Fruit fly (Drosophila melanogaster): Measurements from ENCODE around the gene Cftr.

Cftr gene

DNA sequence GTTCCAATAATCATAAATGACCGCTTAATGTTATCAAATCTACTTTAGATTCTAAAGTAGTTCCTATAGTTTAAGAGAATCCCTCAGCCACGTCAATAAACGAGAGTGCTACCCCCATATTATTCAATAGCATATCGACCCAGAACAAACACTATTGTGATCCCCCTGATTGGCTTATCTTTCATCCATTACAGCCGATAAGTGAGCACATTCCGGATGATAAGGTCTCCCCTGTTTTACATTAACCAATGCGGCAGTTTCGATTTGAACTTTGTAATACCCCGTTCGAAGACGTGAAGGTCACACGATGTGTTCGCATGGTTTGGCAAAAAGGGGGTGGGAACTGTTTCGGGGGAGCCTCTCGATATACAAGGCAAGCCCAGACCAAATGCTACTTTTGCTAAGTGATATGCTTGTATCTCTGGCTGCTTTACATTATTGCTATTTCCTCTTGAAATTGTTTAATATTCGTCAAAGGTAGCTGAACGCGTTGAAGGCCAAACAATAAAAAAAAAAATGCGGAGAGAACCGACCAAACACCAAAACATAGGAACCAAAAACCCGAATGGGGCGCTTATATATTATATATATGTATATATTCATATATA lies 20.6 kb upstream of the Cftr start:
- TF ChIP-seq gro (GFP tag; optimal IDR thresholded peaks at IDR 0.05): peak; percentile 7
- peak; percentile 83 for TF ChIP-seq sug (tag; optimal IDR thresholded peaks at IDR 0.05)
- peak; percentile 10; the same call in 1 of the 2 replicates for TF ChIP-seq gsb (GFP tag; IDR thresholded peaks at IDR 0.05)
- TF ChIP-seq Dbx (GFP tag; IDR thresholded peaks at IDR 0.05): peak; percentile 27; the same call in 1 of the 3 replicates
- TF ChIP-seq chn (GFP tag; optimal IDR thresholded peaks at IDR 0.05): no peak
- TF ChIP-seq CG34376 (GFP tag; optimal IDR thresholded peaks at IDR 0.05): peak; percentile 73
- peak; percentile 77 for TF ChIP-seq CG12769 (tag; optimal IDR thresholded peaks at IDR 0.05)
- TF ChIP-seq ftz-f1 (GFP tag; optimal IDR thresholded peaks at IDR 0.05): peak; percentile 82
- TF ChIP-seq ci (GFP tag; IDR thresholded peaks at IDR 0.05): no peak
- TF ChIP-seq CG34224 (GFP tag; IDR thresholded peaks at IDR 0.05; ENCODE audit: partially characterized antibody): no peak
- TF ChIP-seq lmd (GFP tag; IDR thresholded peaks at IDR 0.05): no peak
- no peak for TF ChIP-seq cg (GFP tag; optimal IDR thresholded peaks at IDR 0.05)
- TF ChIP-seq CG1233 (GFP tag; optimal IDR thresholded peaks at IDR 0.05): peak; percentile 2
- TF ChIP-seq CG6813 (GFP tag; optimal IDR thresholded peaks at IDR 0.05): peak; percentile 8
- TF ChIP-seq chinmo (GFP tag; IDR thresholded peaks at IDR 0.05; ENCODE audit: partially characterized antibody): peak; percentile 68; the same call in 2 of the 4 replicates
- TF ChIP-seq Rfx (GFP tag; IDR thresholded peaks at IDR 0.05): 0 out of 2 replicates have a peak, but pooled peaks have one; percentile 13
- TF ChIP-seq crc (GFP tag; optimal IDR thresholded peaks at IDR 0.05): no peak
- TF ChIP-seq GATAe (GFP tag; conservative IDR thresholded peaks at IDR 0.05): 0 out of 2 replicates have a peak, but pooled peaks have one; percentile 38
- no peak for TF ChIP-seq Deaf1 (tag; optimal IDR thresholded peaks at IDR 0.05)
- no peak for TF ChIP-seq wek (GFP tag; optimal IDR thresholded peaks at IDR 0.05)
- TF ChIP-seq CG13296 (GFP tag; optimal IDR thresholded peaks at IDR 0.05): peak; percentile 16
- TF ChIP-seq CG12071 (GFP tag; optimal IDR thresholded peaks at IDR 0.05): peak; percentile 1
- peak; percentile 76 for TF ChIP-seq Med (GFP tag)
- TF ChIP-seq kay (GFP tag; optimal IDR thresholded peaks at IDR 0.05): no peak
- peak; percentile 28 for TF ChIP-seq CG3281 (GFP tag; optimal IDR thresholded peaks at IDR 0.05)
- TF ChIP-seq CG8290 (GFP tag; optimal IDR thresholded peaks at IDR 0.05): no peak
- peak in 1 of 2 experiments; percentile 37 for TF ChIP-seq CG8290 (tag; optimal IDR thresholded peaks at IDR 0.05)
- TF ChIP-seq CG6689 (GFP tag; IDR thresholded peaks at IDR 0.05): no peak
- TF ChIP-seq Neu2 (GFP tag; optimal IDR thresholded peaks at IDR 0.05; ENCODE audit: borderline replicate concordance): no peak
- peak; percentile 46 for TF ChIP-seq Nf-YC (tag; optimal IDR thresholded peaks at IDR 0.05)
- peak; percentile 92 for TF ChIP-seq mirr (GFP tag; optimal IDR thresholded peaks at IDR 0.05)
- TF ChIP-seq MTF-1 (GFP tag; optimal IDR thresholded peaks at IDR 0.05; ENCODE audit: borderline replicate concordance): no peak
- no peak for TF ChIP-seq CG1647 (GFP tag; optimal IDR thresholded peaks at IDR 0.05)
- TF ChIP-seq Eip74EF (GFP tag; optimal IDR thresholded peaks at IDR 0.05): peak in 1 of 2 experiments; percentile 48
- no peak for TF ChIP-seq CG10267 (tag; optimal IDR thresholded peaks at IDR 0.05)
- TF ChIP-seq HLH54F (GFP tag; optimal IDR thresholded peaks at IDR 0.05): no peak
- no peak for TF ChIP-seq Gsc (GFP tag; IDR thresholded peaks at IDR 0.05)
- TF ChIP-seq cwo (GFP tag; optimal IDR thresholded peaks at IDR 0.05): peak; percentile 17
- TF ChIP-seq exex (tag; optimal IDR thresholded peaks at IDR 0.05): peak; percentile 82
- TF ChIP-seq lab (GFP tag; optimal IDR thresholded peaks at IDR 0.05): peak; percentile 28
- peak; percentile 70 for TF ChIP-seq CG7987 (GFP tag; optimal IDR thresholded peaks at IDR 0.05)
- no peak for TF ChIP-seq vnd (GFP tag; IDR thresholded peaks at IDR 0.05; ENCODE audit: partially characterized antibody)
- peak; percentile 27; the same call in 1 of the 2 replicates for TF ChIP-seq rib (GFP tag; IDR thresholded peaks at IDR 0.05)
- peak; percentile 93 for TF ChIP-seq sd (tag; optimal IDR thresholded peaks at IDR 0.05)
- peak; percentile 42 for TF ChIP-seq CG13894 (tag; optimal IDR thresholded peaks at IDR 0.05)
- TF ChIP-seq grn (GFP tag; optimal IDR thresholded peaks at IDR 0.05): peak; percentile 95
- peak; percentile 3 for TF ChIP-seq D19B (GFP tag; optimal IDR thresholded peaks at IDR 0.05)
- peak in 1 of 2 experiments; percentile 77 for TF ChIP-seq Pdp1 (GFP tag; optimal IDR thresholded peaks at IDR 0.05)
